Fruit fly (Drosophila melanogaster) whole organism: ENCODE measurements around the gene Pdp1.

Experiments used
- CG8478 ChIP-seq: fragments of >200 bp; optimal IDR thresholded peaks from 2 replicates; lab custom pipeline; 2018; ENCODE audit warnings: inconsistent platforms
- pan ChIP-seq: fragments of >200 bp; optimal IDR thresholded peaks from 2 replicates; lab custom pipeline; 2017
- psq ChIP-seq: fragments of >200 bp; optimal IDR thresholded peaks from 2 replicates; lab custom pipeline; 2017
- usp ChIP-seq: fragments of >200 bp; optimal IDR thresholded peaks from 2 replicates; lab custom pipeline; 2017; ENCODE audit warnings: missing biosample characterization, missing genetic modification characterization, mixed read lengths

dm6 chr3L:7818473-7818980 is 48.6 kb downstream of the Pdp1 start:
- TF ChIP-seq pan (no peak), psq (lab: Kevin White, UChicago) (no peak), CG8478 (no peak), usp (no peak)
